Worm (Caenorhabditis elegans) whole organism, L4 larva: ENCODE results near the gene str-262.

Source experiments
- F26F4.8 ChIP-seq: fragments of 200-800 bp; sonication (Bioruptor generic); conservative IDR thresholded peaks from 2 replicates; pipeline ENCODE4 v1.3.6; 2022; ENCODE audit warnings: missing genetic modification characterization, missing compliant biosample characterization
- F37D6.2 ChIP-seq: sonication (generic microtip); optimal IDR thresholded peaks from 2 replicates; lab custom pipeline; 2016; ENCODE audit warnings: mild to moderate bottlenecking, missing genetic modification characterization, missing compliant biosample characterization
- T26A8.4 ChIP-seq: fragments of 200-800 bp; sonication (Bioruptor generic); IDR thresholded peaks from 2 replicates; pipeline ENCODE4 v1.3.6; 2022; ENCODE audit warnings: missing genetic modification characterization, missing compliant biosample characterization
- Y105C5A.15 ChIP-seq: fragments of 200-800 bp; sonication (Bioruptor generic); IDR thresholded peaks from 2 replicates; pipeline ENCODE4 v1.3.6; 2022; ENCODE audit warnings: missing genetic modification characterization, missing compliant biosample characterization
- Y5F2A.4 ChIP-seq: fragments of 200-800 bp; sonication (Bioruptor generic); optimal IDR thresholded peaks from 2 replicates; lab custom pipeline; 2018; ENCODE audit warnings: mild to moderate bottlenecking, missing genetic modification characterization, missing compliant biosample characterization
- ZK337.2 ChIP-seq: fragments of 200-800 bp; sonication (Bioruptor generic); IDR thresholded peaks from 2 replicates; pipeline ENCODE4 v1.3.6; 2022; ENCODE audit warnings: missing genetic modification reagents, missing genetic modification characterization, missing compliant biosample characterization
- ceh-44 ChIP-seq: fragments of 200-800 bp; sonication (Bioruptor generic); IDR thresholded peaks from 2 replicates; pipeline ENCODE4 v1.3.6; 2022; ENCODE audit warnings: missing genetic modification reagents, missing genetic modification characterization, missing compliant biosample characterization
- daf-19 ChIP-seq: fragments of 200-800 bp; sonication (Bioruptor generic); conservative IDR thresholded peaks from 2 replicates; pipeline ENCODE4 v1.3.6; 2022; ENCODE audit warnings: missing genetic modification characterization, missing compliant biosample characterization
- daf-8 ChIP-seq: fragments of 200-800 bp; sonication (Bioruptor generic); IDR thresholded peaks from 2 replicates; pipeline ENCODE4 v1.3.6; 2022; ENCODE audit warnings: missing genetic modification characterization, missing compliant biosample characterization
- dmd-9 ChIP-seq: fragments of 200-800 bp; sonication (Bioruptor generic); IDR thresholded peaks from 2 replicates; pipeline ENCODE4 v1.3.6; 2022; ENCODE audit warnings: missing genetic modification reagents, missing genetic modification characterization, missing compliant biosample characterization
- egl-27 ChIP-seq: sonication (generic microtip); optimal IDR thresholded peaks from 3 replicates; lab custom pipeline; 2017; ENCODE audit warnings: missing biosample characterization, missing genetic modification reagents, missing genetic modification characterization
- gei-8 ChIP-seq: fragments of 200-800 bp; sonication (Bioruptor generic); optimal IDR thresholded peaks from 2 replicates; lab custom pipeline; 2018; ENCODE audit warnings: mild to moderate bottlenecking, missing genetic modification characterization, missing compliant biosample characterization
- hlh-11 ChIP-seq: fragments of 200-800 bp; sonication (Bioruptor generic); optimal IDR thresholded peaks from 2 replicates; lab custom pipeline; 2018; ENCODE audit warnings: mild to moderate bottlenecking, missing genetic modification characterization, missing compliant biosample characterization
- hmg-1.1 ChIP-seq: fragments of 200-800 bp; sonication (Bioruptor generic); IDR thresholded peaks from 2 replicates; pipeline ENCODE4 v1.3.6; 2022; ENCODE audit warnings: missing genetic modification reagents, missing genetic modification characterization, missing compliant biosample characterization
- lin-13 ChIP-seq: fragments of 150-350 bp; optimal IDR thresholded peaks from 2 replicates; lab custom pipeline; 2014; ENCODE audit warnings: missing biosample characterization, missing genetic modification reagents, missing genetic modification characterization
- lsy-2 ChIP-seq, 2 experiments: fragments of 150-350 bp in 1 of 2; sonication (generic microtip) in 1 of 2; optimal IDR thresholded peaks; 2 replicates each; lab custom pipeline; 2014 to 2017; ENCODE audit warnings: missing biosample characterization in 2 of 2, missing genetic modification characterization in 2 of 2
- mdt-29 ChIP-seq: fragments of 200-800 bp; sonication (Bioruptor generic); IDR thresholded peaks from 2 replicates; pipeline ENCODE4 v1.3.6; 2022; ENCODE audit warnings: missing genetic modification reagents, missing genetic modification characterization, missing compliant biosample characterization
- mes-2 ChIP-seq: sonication (generic microtip); optimal IDR thresholded peaks from 2 replicates; lab custom pipeline; 2016; ENCODE audit warnings: missing genotype, mild to moderate bottlenecking, missing genetic modification characterization, missing compliant biosample characterization; ENCODE audit not compliant: poor library complexity, severe bottlenecking
- mxl-2 ChIP-seq: fragments of 200-800 bp; sonication (Bioruptor generic); conservative IDR thresholded peaks from 2 replicates; pipeline ENCODE4 v1.3.6; 2022; ENCODE audit warnings: missing genetic modification reagents, missing genetic modification characterization, missing compliant biosample characterization
- nhr-102 ChIP-seq: sonication (generic microtip); optimal IDR thresholded peaks from 2 replicates; lab custom pipeline; 2016; ENCODE audit warnings: mild to moderate bottlenecking, missing genetic modification characterization, moderate library complexity, missing compliant biosample characterization
- nhr-11 ChIP-seq: fragments of 150-350 bp; optimal IDR thresholded peaks from 2 replicates; lab custom pipeline; 2014; ENCODE audit warnings: missing biosample characterization, missing genetic modification characterization
- nhr-25 ChIP-seq: sonication (generic microtip); optimal IDR thresholded peaks from 2 replicates; lab custom pipeline; 2017; ENCODE audit warnings: missing genetic modification characterization, mild to moderate bottlenecking, missing compliant biosample characterization, antibody characterized with exemption, moderate library complexity, borderline replicate concordance; ENCODE audit not compliant: insufficient read depth
- nhr-28 ChIP-seq: fragments of 150-350 bp; optimal IDR thresholded peaks from 2 replicates; lab custom pipeline; 2014; ENCODE audit warnings: missing biosample characterization, missing genetic modification characterization
- nhr-48 ChIP-seq: sonication (generic microtip); optimal IDR thresholded peaks from 2 replicates; lab custom pipeline; 2016; ENCODE audit warnings: mild to moderate bottlenecking, missing genetic modification characterization, missing compliant biosample characterization
- nhr-6 ChIP-seq: fragments of 150-350 bp; optimal IDR thresholded peaks from 2 replicates; lab custom pipeline; 2014; ENCODE audit warnings: missing biosample characterization, missing genetic modification characterization
- nhr-77 ChIP-seq: fragments of 150-350 bp; optimal IDR thresholded peaks from 2 replicates; lab custom pipeline; 2014; ENCODE audit warnings: missing biosample characterization, missing genetic modification characterization
- pha-4 ChIP-seq, 2 experiments: fragments of 150-350 bp in 1 of 2; fragments of 200-800 bp in 1 of 2; sonication (Bioruptor generic) in 1 of 2; IDR thresholded peaks in 1 of 2; optimal IDR thresholded peaks in 1 of 2; 2 replicates each; pipeline versions ENCODE4 v1.3.6 to Lab custom; 2014 to 2022; ENCODE audit warnings: missing genetic modification characterization in 2 of 2, missing genetic modification reagents in 2 of 2, missing biosample characterization in 1 of 2, missing compliant biosample characterization in 1 of 2
- sdz-12 ChIP-seq: fragments of 200-800 bp; sonication (Bioruptor generic); optimal IDR thresholded peaks from 2 replicates; lab custom pipeline; 2018; ENCODE audit warnings: mild to moderate bottlenecking, missing genetic modification characterization, missing compliant biosample characterization
- skn-1 ChIP-seq: fragments of 150-350 bp; optimal IDR thresholded peaks from 2 replicates; lab custom pipeline; 2014; ENCODE audit warnings: missing biosample characterization, missing genetic modification characterization
- spr-1 ChIP-seq: sonication (generic microtip); optimal IDR thresholded peaks from 2 replicates; lab custom pipeline; 2016; ENCODE audit warnings: mild to moderate bottlenecking, missing genetic modification characterization, missing compliant biosample characterization
- spr-3 ChIP-seq: fragments of 200-800 bp; sonication (Bioruptor generic); optimal IDR thresholded peaks from 2 replicates; lab custom pipeline; 2018; ENCODE audit warnings: mild to moderate bottlenecking, missing genetic modification characterization, missing compliant biosample characterization
- tag-97 ChIP-seq: fragments of 200-800 bp; sonication (Bioruptor generic); IDR thresholded peaks from 2 replicates; pipeline ENCODE4 v1.3.6; 2022; ENCODE audit warnings: missing genetic modification characterization, missing compliant biosample characterization
- unc-130 ChIP-seq: sonication (generic microtip); optimal IDR thresholded peaks from 2 replicates; lab custom pipeline; 2016; ENCODE audit warnings: missing genetic modification reagents, missing genetic modification characterization, missing compliant biosample characterization
- zip-11 ChIP-seq: fragments of 200-800 bp; sonication (Bioruptor generic); IDR thresholded peaks from 2 replicates; pipeline ENCODE4 v1.3.6; 2022; ENCODE audit warnings: missing genetic modification characterization, missing compliant biosample characterization
- ztf-7 ChIP-seq: fragments of 150-350 bp; optimal IDR thresholded peaks from 2 replicates; lab custom pipeline; 2014; ENCODE audit warnings: missing biosample characterization, missing genetic modification characterization

str-262 gene

DNA sequence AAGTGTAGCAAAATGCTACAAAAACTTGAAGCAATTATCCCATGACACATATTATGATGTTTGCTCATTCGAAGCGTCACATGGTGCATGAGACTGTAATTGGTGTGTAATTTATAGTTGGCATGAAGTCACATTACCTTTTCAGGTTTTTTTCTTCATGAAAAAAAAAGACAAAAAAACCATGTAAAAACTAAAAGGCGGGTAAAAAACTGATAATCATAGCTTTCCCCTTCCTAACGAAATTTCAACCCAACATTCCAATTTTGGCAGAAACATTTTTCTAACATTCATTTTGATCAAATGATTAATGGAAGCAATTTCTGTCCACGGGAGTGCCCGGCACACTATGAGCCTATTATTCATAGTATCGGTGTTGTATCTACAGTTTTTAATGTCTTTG lies 4.5 kb downstream of the str-262 start, which contains the start of gene sri-4:
Gene sri-4 (plus strand): TSS at position 301 of the 400 bp plus-strand sequence.
- no peak for TF ChIP-seq hlh-11 (tag; lab: Kevin White, UChicago)
- no peak for TF ChIP-seq F37D6.2 (tag; lab: Kevin White, UChicago)
- TF ChIP-seq hmg-1.1 (GFP tag; lab: Robert Waterston, UW) = no peak
- TF ChIP-seq nhr-77 = no peak
- TF ChIP-seq lsy-2 (tag; optimal IDR thresholded peaks at IDR 0.05; lab: Kevin White, UChicago) = no peak
- TF ChIP-seq daf-8 (GFP tag; lab: Robert Waterston, UW) = no peak
- no peak for TF ChIP-seq mdt-29 (GFP tag; lab: Robert Waterston, UW)
- no peak for TF ChIP-seq Y105C5A.15 (GFP tag; lab: Robert Waterston, UW)
- no peak for TF ChIP-seq skn-1 (tag; lab: Kevin White, UChicago)
- no peak for TF ChIP-seq T26A8.4
- no peak for TF ChIP-seq nhr-28 (tag; lab: Kevin White, UChicago)
- TF ChIP-seq F26F4.8 (GFP tag; lab: Robert Waterston, UW) = no peak
- TF ChIP-seq nhr-6 (tag; lab: Kevin White, UChicago) = no peak
- no peak for TF ChIP-seq Y5F2A.4
- TF ChIP-seq daf-19 (GFP tag; lab: Robert Waterston, UW) = no peak
- TF ChIP-seq ZK337.2 (GFP tag; lab: Robert Waterston, UW) = no peak
- TF ChIP-seq ztf-7 (tag; lab: Kevin White, UChicago) = no peak
- TF ChIP-seq unc-130 (GFP tag; lab: Kevin White, UChicago) = no peak
- TF ChIP-seq gei-8 = no peak

DNA sequence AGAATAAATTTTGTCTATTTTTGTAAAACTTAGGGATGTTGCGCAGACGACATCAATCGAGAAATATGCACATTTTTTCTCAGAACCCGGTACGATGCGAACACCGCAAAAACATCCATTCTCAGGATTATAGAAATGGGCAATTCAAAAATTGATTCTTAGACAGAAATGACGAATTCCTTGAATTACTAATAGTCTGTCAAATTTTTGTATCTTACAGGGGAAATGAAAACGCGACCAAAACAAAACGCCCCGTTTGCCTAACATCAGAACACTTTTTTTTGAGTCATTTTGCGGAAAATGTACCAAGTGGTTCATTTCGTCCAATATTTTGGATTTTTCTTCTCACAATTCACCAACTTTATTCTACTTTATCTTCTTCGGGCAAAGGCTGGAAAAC lies 9.2 kb downstream of the str-262 start, which contains the start of gene str-134:
Gene str-134 (plus strand): TSS at position 301 of the 400 bp plus-strand sequence.
- TF ChIP-seq hlh-11 (tag; lab: Kevin White, UChicago) = no peak
- TF ChIP-seq, all 104 proteins: peak for 0

- TF ChIP-seq nhr-102 = no peak
These were observed 10.8 kb downstream of the str-262 start, which contains the start of gene C05E4.7 for ce11 chrV:741820-742219. Gene C05E4.7, plus strand, starts transcription at chrV:742120.

DNA sequence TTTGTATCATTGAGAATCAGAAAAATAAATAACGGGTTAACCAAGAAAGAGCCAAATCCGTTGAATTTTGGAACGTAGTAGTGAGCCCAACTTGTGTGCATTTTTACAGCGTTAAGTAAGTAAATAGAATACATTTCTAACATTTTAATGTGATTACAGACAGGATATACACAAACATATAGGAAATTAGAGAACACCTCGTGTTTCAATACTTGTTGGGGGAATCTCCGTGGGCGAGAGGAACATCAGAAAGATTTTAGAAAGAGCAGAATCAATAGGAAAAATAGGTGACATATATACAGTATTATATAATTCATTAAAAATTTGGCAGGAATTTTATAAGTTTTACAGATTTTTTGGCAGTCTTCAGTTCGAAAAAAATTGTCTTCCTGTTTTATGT lies 13.8 kb downstream of the str-262 start, which contains the start of gene srj-24:
Gene srj-24 (minus strand): TSS at position 101 of the 400 bp plus-strand sequence.
- TF ChIP-seq tag-97 (GFP tag; lab: Robert Waterston, UW) (no peak), nhr-25 (no peak), ZK337.2 (GFP tag; lab: Robert Waterston, UW) (no peak), spr-3 (GFP tag; lab: Kevin White, UChicago) (no peak), lin-13 (GFP tag; lab: Kevin White, UChicago) (no peak), F37D6.2 (tag; lab: Kevin White, UChicago) (no peak), mes-2 (tag; lab: Kevin White, UChicago) (no peak), ceh-44 (GFP tag; lab: Robert Waterston, UW) (no peak), nhr-11 (no peak), zip-11 (GFP tag; lab: Robert Waterston, UW) (no peak), nhr-48 (tag; lab: Kevin White, UChicago) (no peak), spr-1 (tag; lab: Kevin White, UChicago) (no peak), mxl-2 (GFP tag; lab: Robert Waterston, UW) (no peak), pha-4 (GFP tag; IDR thresholded peaks at IDR 0.05; lab: Robert Waterston, UW) (no peak), pha-4 (tag; optimal IDR thresholded peaks at IDR 0.05; lab: Kevin White, UChicago) (no peak), nhr-77 (no peak), egl-27 (tag; lab: Kevin White, UChicago) (no peak), dmd-9 (GFP tag; lab: Robert Waterston, UW) (no peak), sdz-12 (no peak)
